Worm (Caenorhabditis elegans): ENCODE results near the gene ZK84.1.

- no peak for TF ChIP-seq ztf-1 (GFP tag; conservative IDR thresholded peaks at IDR 0.05)
- TF ChIP-seq unc-39 (tag; optimal IDR thresholded peaks at IDR 0.05): no peak
- no peak for TF ChIP-seq egl-27 (tag; optimal IDR thresholded peaks at IDR 0.05)
These were observed 4.4 kb downstream of the ZK84.1 start, which contains the start of gene R12C12.9 for ce11 chrII:6024879-6025278.
